Worm (Caenorhabditis elegans): ENCODE data around the gene spt-4.

Gene spt-4

ce11 chrIII:53696-54095 lies 15.9 kb downstream of the spt-4 start:
- TF ChIP-seq egl-27 (tag; optimal IDR thresholded peaks at IDR 0.05) (no peak), nhr-25 (tag; optimal IDR thresholded peaks at IDR 0.05) (no peak), nhr-12 (tag; optimal IDR thresholded peaks at IDR 0.05) (no peak), elt-3 (tag; optimal IDR thresholded peaks at IDR 0.05) (no peak), nhr-23 (tag; optimal IDR thresholded peaks at IDR 0.05) (no peak), nfya-1 (tag; optimal IDR thresholded peaks at IDR 0.05; ENCODE audit: insufficient read depth) (no peak), mml-1 (tag; optimal IDR thresholded peaks at IDR 0.05) (no peak)

ce11 chrIII:51622-52021 lies 17.9 kb downstream of the spt-4 start:
- TF ChIP-seq fkh-2 (tag; optimal IDR thresholded peaks at IDR 0.05) (no peak), mml-1 (tag; optimal IDR thresholded peaks at IDR 0.05) (no peak), aly-2 (tag; optimal IDR thresholded peaks at IDR 0.05) (no peak), sea-2 (GFP tag; optimal IDR thresholded peaks at IDR 0.05) (no peak), unc-62 (GFP tag; optimal IDR thresholded peaks at IDR 0.05) (no peak), lin-39 (tag; optimal IDR thresholded peaks at IDR 0.05) (no peak), elt-1 (tag; optimal IDR thresholded peaks at IDR 0.05) (no peak), ceh-28 (tag; optimal IDR thresholded peaks at IDR 0.05) (no peak), nhr-67 (tag; optimal IDR thresholded peaks at IDR 0.05) (no peak), nhr-77 (tag; optimal IDR thresholded peaks at IDR 0.05) (no peak)

- TF ChIP-seq ZK546.5 (tag; optimal IDR thresholded peaks at IDR 0.05) (no peak), egl-27 (tag; optimal IDR thresholded peaks at IDR 0.05) (no peak), unc-39 (tag; optimal IDR thresholded peaks at IDR 0.05) (no peak), fos-1 (tag; optimal IDR thresholded peaks at IDR 0.05) (no peak), elt-3 (tag; optimal IDR thresholded peaks at IDR 0.05) (no peak), lin-15B (tag; optimal IDR thresholded peaks at IDR 0.05) (no peak), unc-62 (GFP tag; optimal IDR thresholded peaks at IDR 0.05) (no peak), sea-2 (GFP tag; optimal IDR thresholded peaks at IDR 0.05) (no peak)
These were observed 19.1 kb downstream of the spt-4 start for ce11 chrIII:50418-50817.

- no peak for TF ChIP-seq nfya-1 (tag; optimal IDR thresholded peaks at IDR 0.05; ENCODE audit: insufficient read depth)
- TF ChIP-seq nhr-76 (tag; optimal IDR thresholded peaks at IDR 0.05) = no peak
- TF ChIP-seq ceh-28 (tag; optimal IDR thresholded peaks at IDR 0.05) = no peak
- TF ChIP-seq unc-62 (GFP tag; optimal IDR thresholded peaks at IDR 0.05) = no peak
These were observed 20.5 kb downstream of the spt-4 start for ce11 chrIII:49064-49463.

- TF ChIP-seq lsy-12 (tag; optimal IDR thresholded peaks at IDR 0.05) (no peak), sea-2 (GFP tag; optimal IDR thresholded peaks at IDR 0.05) (no peak), ama-1 (optimal IDR thresholded peaks at IDR 0.05) (no peak), egl-27 (tag; optimal IDR thresholded peaks at IDR 0.05) (no peak), lin-39 (tag; optimal IDR thresholded peaks at IDR 0.05) (no peak), unc-39 (tag; optimal IDR thresholded peaks at IDR 0.05) (no peak), elt-1 (tag; optimal IDR thresholded peaks at IDR 0.05) (no peak), ztf-11 (tag; optimal IDR thresholded peaks at IDR 0.05) (no peak), ceh-82 (tag; optimal IDR thresholded peaks at IDR 0.05) (no peak), zag-1 (tag; optimal IDR thresholded peaks at IDR 0.05) (no peak), tbx-2 (tag; optimal IDR thresholded peaks at IDR 0.05) (no peak), nhr-237 (tag; optimal IDR thresholded peaks at IDR 0.05) (no peak), elt-2 (tag; optimal IDR thresholded peaks at IDR 0.05) (no peak), elt-3 (tag; optimal IDR thresholded peaks at IDR 0.05) (no peak), nhr-76 (tag; optimal IDR thresholded peaks at IDR 0.05) (no peak), egl-5 (tag; optimal IDR thresholded peaks at IDR 0.05) (no peak), nhr-12 (tag; optimal IDR thresholded peaks at IDR 0.05) (no peak), ztf-4 (tag; optimal IDR thresholded peaks at IDR 0.05) (no peak)
These were observed 21.2 kb downstream of the spt-4 start for ce11 chrIII:48329-48728.

ce11 chrIII:42725-43124 lies 26.8 kb downstream of the spt-4 start:
- TF ChIP-seq nhr-77 (tag; optimal IDR thresholded peaks at IDR 0.05) (no peak), nhr-237 (tag; optimal IDR thresholded peaks at IDR 0.05) (no peak), ceh-9 (tag; optimal IDR thresholded peaks at IDR 0.05) (no peak), nfya-1 (tag; optimal IDR thresholded peaks at IDR 0.05; ENCODE audit: insufficient read depth) (no peak), tbx-2 (tag; optimal IDR thresholded peaks at IDR 0.05) (no peak), aly-2 (tag; optimal IDR thresholded peaks at IDR 0.05) (no peak), ZK546.5 (tag; optimal IDR thresholded peaks at IDR 0.05) (no peak), lsy-12 (tag; optimal IDR thresholded peaks at IDR 0.05) (no peak), eor-1 (tag; optimal IDR thresholded peaks at IDR 0.05) (no peak), elt-3 (tag; optimal IDR thresholded peaks at IDR 0.05) (no peak), pqm-1 (tag; optimal IDR thresholded peaks at IDR 0.05) (no peak), nhr-25 (tag; optimal IDR thresholded peaks at IDR 0.05) (no peak), nhr-76 (tag; optimal IDR thresholded peaks at IDR 0.05) (no peak), fos-1 (tag; optimal IDR thresholded peaks at IDR 0.05) (no peak), elt-1 (tag; optimal IDR thresholded peaks at IDR 0.05) (no peak), mdl-1 (tag; optimal IDR thresholded peaks at IDR 0.05) (no peak), lin-39 (tag; optimal IDR thresholded peaks at IDR 0.05) (no peak), jun-1 (tag; optimal IDR thresholded peaks at IDR 0.05) (no peak), hmg-11 (tag; optimal IDR thresholded peaks at IDR 0.05) (no peak), ceh-82 (tag; optimal IDR thresholded peaks at IDR 0.05) (no peak)

Measured in whole organism, L3 larva.